Fruit fly (Drosophila melanogaster): Measurements from ENCODE around the gene CG33995.

The CG33995 gene

DNA sequence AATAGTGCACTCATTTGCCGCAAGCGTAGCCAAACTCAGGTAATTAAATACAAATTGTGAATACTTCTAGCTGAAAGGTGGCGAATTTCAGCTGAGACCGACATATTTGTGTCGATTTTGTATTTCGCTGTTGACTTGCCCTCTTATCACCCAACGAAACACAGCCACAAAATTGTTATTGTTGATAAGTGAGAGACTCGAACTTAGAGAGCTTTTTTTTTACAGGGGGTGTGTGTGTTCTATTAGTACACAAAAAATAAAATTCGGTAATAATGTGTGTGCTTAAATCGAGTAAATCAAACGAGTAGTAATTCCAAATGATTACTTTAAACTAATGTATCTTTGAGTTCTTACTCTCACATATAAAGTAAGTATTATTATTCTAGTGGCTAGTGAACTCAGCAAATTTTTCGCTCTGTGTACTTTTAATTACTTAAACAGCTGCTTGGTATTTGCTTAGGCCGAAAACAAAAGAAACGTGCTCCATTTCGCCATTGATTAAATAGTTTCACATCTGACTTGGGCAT, 17.9 kb downstream of the CG33995 start (continued):
- peak; percentile 31 for TF ChIP-seq jing (GFP tag; optimal IDR thresholded peaks at IDR 0.05)
- TF ChIP-seq NC2β (GFP tag; optimal IDR thresholded peaks at IDR 0.05) = peak; percentile 28
- peak; percentile 91 for TF ChIP-seq Hmr (GFP tag; optimal IDR thresholded peaks at IDR 0.05)
- TF ChIP-seq CG4282 (GFP tag; optimal IDR thresholded peaks at IDR 0.05) = no peak
- peak; percentile 26 for TF ChIP-seq CG9609 (GFP tag; optimal IDR thresholded peaks at IDR 0.05)
- no peak for TF ChIP-seq YL-1 (GFP tag; optimal IDR thresholded peaks at IDR 0.05)
- TF ChIP-seq Ada2b (GFP tag; IDR thresholded peaks at IDR 0.05) = peak; percentile 66
- peak; percentile 32 for TF ChIP-seq CG4424 (GFP tag; optimal IDR thresholded peaks at IDR 0.05)
- no peak for TF ChIP-seq Mad (GFP tag; optimal IDR thresholded peaks at IDR 0.05)
- peak in 1 of 3 experiments; percentile 52 for TF ChIP-seq lola (GFP tag; optimal IDR thresholded peaks at IDR 0.05)
- no peak for TF ChIP-seq lov (optimal IDR thresholded peaks at IDR 0.05)
- TF ChIP-seq lov (GFP tag; IDR thresholded peaks at IDR 0.05) = 0 out of 3 replicates have a peak, but pooled peaks have one; percentile 20
- no peak for TF ChIP-seq Trl (optimal IDR thresholded peaks at IDR 0.05)
- peak; percentile 77 for TF ChIP-seq Trl (GFP tag; optimal IDR thresholded peaks at IDR 0.05)
- TF ChIP-seq h (optimal IDR thresholded peaks at IDR 0.05) = no peak
- TF ChIP-seq lab (GFP tag; optimal IDR thresholded peaks at IDR 0.05) = peak; percentile 91
- TF ChIP-seq ken (GFP tag; IDR thresholded peaks at IDR 0.05) = no peak
- peak; percentile 62 for TF ChIP-seq CG11398 (GFP tag; optimal IDR thresholded peaks at IDR 0.05)
- no peak for TF ChIP-seq CkIIα-i1 (GFP tag; IDR thresholded peaks at IDR 0.05)
- no peak for TF ChIP-seq chm (GFP tag; IDR thresholded peaks at IDR 0.05)
- peak; percentile 72 for TF ChIP-seq Dbx (GFP tag; IDR thresholded peaks at IDR 0.05)
- TF ChIP-seq klu (GFP tag; IDR thresholded peaks at IDR 0.05) = peak; percentile 54
- TF ChIP-seq chn (GFP tag; optimal IDR thresholded peaks at IDR 0.05) = no peak
- 0 out of 2 replicates have a peak, but pooled peaks have one; percentile 35 for TF ChIP-seq rib (GFP tag; IDR thresholded peaks at IDR 0.05)
- TF ChIP-seq Nf-YC (tag; optimal IDR thresholded peaks at IDR 0.05) = peak; percentile 28
- TF ChIP-seq cad (GFP tag; optimal IDR thresholded peaks at IDR 0.05) = no peak
- TF ChIP-seq CG12071 (GFP tag; optimal IDR thresholded peaks at IDR 0.05) = peak; percentile 65
- peak; percentile 73 for TF ChIP-seq ATbp (GFP tag; optimal IDR thresholded peaks at IDR 0.05)
- TF ChIP-seq D19B (GFP tag; optimal IDR thresholded peaks at IDR 0.05) = peak; percentile 22
- TF ChIP-seq Sin3A (optimal IDR thresholded peaks at IDR 0.05) = no peak
- no peak for TF ChIP-seq fd64A (GFP tag; optimal IDR thresholded peaks at IDR 0.05)
- TF ChIP-seq ind (GFP tag; optimal IDR thresholded peaks at IDR 0.05) = peak; percentile 8
- TF ChIP-seq luna (GFP tag; optimal IDR thresholded peaks at IDR 0.05) = peak; percentile 34
- TF ChIP-seq Dll (GFP tag; IDR thresholded peaks at IDR 0.05; ENCODE audit: partially characterized antibody) = no peak
- peak; percentile 88 for TF ChIP-seq mam (GFP tag; optimal IDR thresholded peaks at IDR 0.05)
- TF ChIP-seq dysf (GFP tag; IDR thresholded peaks at IDR 0.05) = peak; percentile 79
- TF ChIP-seq ato (GFP tag; IDR thresholded peaks at IDR 0.05; ENCODE audit: partially characterized antibody) = no peak
- no peak for TF ChIP-seq dati (GFP tag; IDR thresholded peaks at IDR 0.05)
- TF ChIP-seq nerfin-2 (GFP tag; IDR thresholded peaks at IDR 0.05; ENCODE audit: partially characterized antibody) = no peak
- TF ChIP-seq CG31365 (tag; optimal IDR thresholded peaks at IDR 0.05) = peak; percentile 15
- no peak for TF ChIP-seq CG1832 (GFP tag; optimal IDR thresholded peaks at IDR 0.05)
- TF ChIP-seq sc (optimal IDR thresholded peaks at IDR 0.05) = no peak
- no peak for TF ChIP-seq sc (GFP tag; optimal IDR thresholded peaks at IDR 0.05)
- peak; percentile 33 for TF ChIP-seq oc (tag; optimal IDR thresholded peaks at IDR 0.05)
- TF ChIP-seq HLH54F (GFP tag; optimal IDR thresholded peaks at IDR 0.05) = peak; percentile 22
- TF ChIP-seq HLHmδ (GFP tag; optimal IDR thresholded peaks at IDR 0.05) = no peak
- peak; percentile 30; the same call in 1 of the 3 replicates for TF ChIP-seq ase (GFP tag; IDR thresholded peaks at IDR 0.05)
- peak; percentile 58 for TF ChIP-seq CG13624 (GFP tag; optimal IDR thresholded peaks at IDR 0.05)
- 0 out of 2 replicates have a peak, but pooled peaks have one; percentile 19 for TF ChIP-seq wor (GFP tag; IDR thresholded peaks at IDR 0.05)
- TF ChIP-seq CG18476 (GFP tag; optimal IDR thresholded peaks at IDR 0.05) = peak; percentile 19
- TF ChIP-seq bab2 (GFP tag; optimal IDR thresholded peaks at IDR 0.05) = peak; percentile 56
- TF ChIP-seq CG4707 (GFP tag; optimal IDR thresholded peaks at IDR 0.05) = no peak
- TF ChIP-seq CG14667 (GFP tag; IDR thresholded peaks at IDR 0.05) = no peak

All from whole organism, embryonic.